Worm (Caenorhabditis elegans): ENCODE data around the gene pqn-84.
A peak's percentile ranks its signal among the peaks of the same experiment; 100 is the strongest.

pqn-84 gene

ce11 chrIII:11706665-11707064 is 6.6 kb downstream of the pqn-84 start, which contains the start of gene col-96:
col-96 (minus strand) TSS chrIII:11706765.
- TF ChIP-seq odd-2 (tag; optimal IDR thresholded peaks at IDR 0.05) (no peak), ceh-6 (GFP tag; optimal IDR thresholded peaks at IDR 0.05) (no peak), ahr-1 (tag; optimal IDR thresholded peaks at IDR 0.05) (no peak), ama-1 (optimal IDR thresholded peaks at IDR 0.05) (no peak), F13H6.1 (tag; optimal IDR thresholded peaks at IDR 0.05) (no peak), pha-2 (tag; optimal IDR thresholded peaks at IDR 0.05) (no peak), ttx-3 (tag; optimal IDR thresholded peaks at IDR 0.05) (no peak), sox-4 (tag; optimal IDR thresholded peaks at IDR 0.05) (no peak), nhr-11 (tag; optimal IDR thresholded peaks at IDR 0.05) (no peak), ref-2 (tag; optimal IDR thresholded peaks at IDR 0.05) (no peak), K09A11.1 (tag; optimal IDR thresholded peaks at IDR 0.05; ENCODE audit: insufficient read depth) (no peak), fax-1 (tag; optimal IDR thresholded peaks at IDR 0.05) (no peak), ceh-24 (tag; optimal IDR thresholded peaks at IDR 0.05) (no peak), unc-55 (GFP tag; optimal IDR thresholded peaks at IDR 0.05) (no peak), C08G9.2 (tag; optimal IDR thresholded peaks at IDR 0.05) (no peak), T23F11.4 (GFP tag; optimal IDR thresholded peaks at IDR 0.05) (no peak), dmd-4 (tag; optimal IDR thresholded peaks at IDR 0.05; ENCODE audit: borderline replicate concordance) (no peak)

- TF ChIP-seq ceh-2 (tag; optimal IDR thresholded peaks at IDR 0.05) = no peak
- TF ChIP-seq unc-86 (tag; optimal IDR thresholded peaks at IDR 0.05) = no peak
- TF ChIP-seq hlh-30 (tag; optimal IDR thresholded peaks at IDR 0.05; ENCODE audit: insufficient read depth) = no peak
- TF ChIP-seq sdc-2 (tag; optimal IDR thresholded peaks at IDR 0.05) = no peak
- no peak for TF ChIP-seq ets-4 (tag; optimal IDR thresholded peaks at IDR 0.05)
- no peak for TF ChIP-seq zip-5 (tag; optimal IDR thresholded peaks at IDR 0.05)
- TF ChIP-seq Y22D7AL.16 (tag; optimal IDR thresholded peaks at IDR 0.05) = no peak
- no peak for TF ChIP-seq unc-42 (tag; optimal IDR thresholded peaks at IDR 0.05)
Observed at ce11 chrIII:11708722-11709121, 8.7 kb downstream of the pqn-84 start, which contains the start of gene Y41C4A.8. Y41C4A.8 (minus strand) TSS chrIII:11708822.

ce11 chrIII:11718548-11718947 is 18.5 kb downstream of the pqn-84 start, which contains the start of gene Y41C4A.9:
Y41C4A.9 (minus strand) TSS chrIII:11718645.
- TF ChIP-seq pag-3 (tag; optimal IDR thresholded peaks at IDR 0.05; ENCODE audit: borderline replicate concordance) (no peak), ttx-3 (tag; optimal IDR thresholded peaks at IDR 0.05) (no peak), dve-1 (tag; optimal IDR thresholded peaks at IDR 0.05) (no peak), Y22D7AL.16 (tag; optimal IDR thresholded peaks at IDR 0.05) (no peak), odd-2 (tag; optimal IDR thresholded peaks at IDR 0.05) (no peak), lin-11 (tag; optimal IDR thresholded peaks at IDR 0.05) (no peak), unc-86 (tag; optimal IDR thresholded peaks at IDR 0.05) (no peak), pha-4 (tag; optimal IDR thresholded peaks at IDR 0.05) (no peak), nhr-11 (tag; optimal IDR thresholded peaks at IDR 0.05) (no peak), ahr-1 (tag; optimal IDR thresholded peaks at IDR 0.05) (no peak), hlh-15 (tag; optimal IDR thresholded peaks at IDR 0.05) (no peak), ceh-9 (tag; optimal IDR thresholded peaks at IDR 0.05) (no peak), dmd-4 (tag; optimal IDR thresholded peaks at IDR 0.05; ENCODE audit: borderline replicate concordance) (no peak), ceh-45 (GFP tag; IDR thresholded peaks at IDR 0.05) (no peak), ceh-18 (tag; optimal IDR thresholded peaks at IDR 0.05) (no peak), eyg-1 (tag; optimal IDR thresholded peaks at IDR 0.05) (no peak), F13H6.1 (tag; optimal IDR thresholded peaks at IDR 0.05) (no peak)

- TF ChIP-seq fax-1 (tag; optimal IDR thresholded peaks at IDR 0.05) = no peak
- TF ChIP-seq tbx-2 (tag; optimal IDR thresholded peaks at IDR 0.05) = peak; percentile 15
- peak; percentile 27 for TF ChIP-seq ceh-18 (tag; optimal IDR thresholded peaks at IDR 0.05)
- TF ChIP-seq pqm-1 (tag; optimal IDR thresholded peaks at IDR 0.05) = no peak
- no peak for TF ChIP-seq ceh-24 (tag; optimal IDR thresholded peaks at IDR 0.05)
- TF ChIP-seq ceh-31 (tag; optimal IDR thresholded peaks at IDR 0.05) = peak; percentile 48
- no peak for TF ChIP-seq ceh-14 (tag; optimal IDR thresholded peaks at IDR 0.05)
- TF ChIP-seq C08G9.2 (tag; optimal IDR thresholded peaks at IDR 0.05) = peak; percentile 6
- peak; percentile 55 for TF ChIP-seq nfya-1 (tag; optimal IDR thresholded peaks at IDR 0.05)
- TF ChIP-seq odd-2 (tag; optimal IDR thresholded peaks at IDR 0.05) = no peak
- no peak for TF ChIP-seq C38D4.7 (GFP tag; optimal IDR thresholded peaks at IDR 0.05)
- TF ChIP-seq npax-4 (tag; optimal IDR thresholded peaks at IDR 0.05) = no peak
- TF ChIP-seq ref-2 (tag; optimal IDR thresholded peaks at IDR 0.05) = peak; percentile 4
Observed at ce11 chrIII:11719400-11719875, 19.4 kb downstream of the pqn-84 start, which contains the start of the genes elb-1 and Y41C4A.11. elb-1 (minus strand) TSS chrIII:11719450. Y41C4A.11 (plus strand) TSS chrIII:11719860.

All from whole organism, late embryonic.